Worm (Caenorhabditis elegans) whole organism, young adult: ENCODE measurements around the gene nhr-168.

ENCODE experiments used
- F52B5.7 ChIP-seq: sonication (generic microtip); optimal IDR thresholded peaks from 2 replicates; lab custom pipeline; 2016; ENCODE audit warnings: mild to moderate bottlenecking, missing genetic modification characterization, missing compliant biosample characterization
- ama-1 ChIP-seq, 3 experiments: fragments of 150-350 bp in 1 of 3; sonication (generic microtip) in 2 of 3; optimal IDR thresholded peaks; 2 replicates each; lab custom pipeline; 2014 to 2018; ENCODE audit warnings: missing biosample characterization in 2 of 3, missing genetic modification characterization in 2 of 3, missing genetic modification reagents in 2 of 3
- dpl-1 ChIP-seq: fragments of 150-350 bp; optimal IDR thresholded peaks from 2 replicates; lab custom pipeline; 2014; ENCODE audit warnings: missing biosample characterization, missing genetic modification reagents, missing genetic modification characterization
- madf-10 ChIP-seq: sonication (generic microtip); optimal IDR thresholded peaks from 2 replicates; lab custom pipeline; 2016; ENCODE audit warnings: mild to moderate bottlenecking, missing genetic modification characterization, missing compliant biosample characterization
- mcd-1 ChIP-seq: fragments of 200-800 bp; sonication (Bioruptor generic); IDR thresholded peaks from 2 replicates; pipeline ENCODE4 v1.3.6; 2022; ENCODE audit warnings: missing genetic modification reagents, missing genetic modification characterization, missing compliant biosample characterization
- pha-4 ChIP-seq: fragments of 150-350 bp; sonication (generic microtip); optimal IDR thresholded peaks from 2 replicates; lab custom pipeline; 2014; ENCODE audit warnings: missing biosample characterization, missing genetic modification reagents, missing genetic modification characterization
- somi-1 ChIP-seq: fragments of 200-800 bp; sonication (Bioruptor generic); optimal IDR thresholded peaks from 2 replicates; lab custom pipeline; 2018; ENCODE audit warnings: mild to moderate bottlenecking, missing genetic modification characterization, missing compliant biosample characterization
- xnd-1 ChIP-seq: sonication (generic microtip); optimal IDR thresholded peaks from 2 replicates; lab custom pipeline; 2016; ENCODE audit warnings: missing genotype, missing genetic modification reagents, missing genetic modification characterization, missing compliant biosample characterization
- ztf-3 ChIP-seq: fragments of 200-800 bp; sonication (Bioruptor generic); optimal IDR thresholded peaks from 2 replicates; lab custom pipeline; 2018; ENCODE audit warnings: mild to moderate bottlenecking, missing genetic modification characterization, missing compliant biosample characterization

- no peak for TF ChIP-seq F52B5.7 (tag; lab: Kevin White, UChicago)
- TF ChIP-seq somi-1 (GFP tag; lab: Kevin White, UChicago): no peak
- TF ChIP-seq madf-10 (tag; lab: Kevin White, UChicago): no peak
- no peak for TF ChIP-seq dpl-1 (GFP tag; lab: Kevin White, UChicago)
- no peak for TF ChIP-seq ama-1 (optimal IDR thresholded peaks at IDR 0.05; lab: Kevin White, UChicago)
- no peak for TF ChIP-seq ama-1 (GFP tag; optimal IDR thresholded peaks at IDR 0.05; lab: Kevin White, UChicago)
- no peak for TF ChIP-seq ztf-3 (GFP tag; lab: Kevin White, UChicago)
- TF ChIP-seq mcd-1 (GFP tag; lab: Robert Waterston, UW): no peak
- no peak for TF ChIP-seq pha-4
- TF ChIP-seq xnd-1 (tag; lab: Kevin White, UChicago): no peak
Measured at ce11 chrV:13367024-13367423, 33.4 kb upstream of the nhr-168 start, which contains the start of gene srx-125.
